Fruit fly (Drosophila melanogaster) whole organism, embryonic: ENCODE data around the gene CG11980.

Experiments
- Abd-B ChIP-seq: fragments of 200-800 bp; sonication (Bioruptor generic); optimal IDR thresholded peaks from 2 replicates; lab custom pipeline; 2018; ENCODE audit warnings: missing biosample characterization, mild to moderate bottlenecking, missing genetic modification characterization, moderate library complexity
- CG1024 ChIP-seq: fragments of 200-800 bp; sonication (Bioruptor generic); IDR thresholded peaks from 2 replicates; pipeline ENCODE4 v1.3.6; 2022; ENCODE audit warnings: missing biosample characterization, missing genetic modification characterization
- CG11398 ChIP-seq: fragments of 200-800 bp; sonication (Bioruptor generic); optimal IDR thresholded peaks from 2 replicates; lab custom pipeline; 2016; ENCODE audit warnings: missing biosample characterization, missing genetic modification characterization
- CG12236 ChIP-seq: fragments of 200-800 bp; sonication (Bioruptor generic); optimal IDR thresholded peaks from 2 replicates; lab custom pipeline; 2016; ENCODE audit warnings: missing biosample characterization, missing genetic modification characterization
- CG12659 ChIP-seq: fragments of 200-800 bp; sonication (Bioruptor generic); optimal IDR thresholded peaks from 3 replicates; lab custom pipeline; 2017; ENCODE audit warnings: mild to moderate bottlenecking, missing biosample characterization, missing genetic modification reagents, missing genetic modification characterization
- CG13296 ChIP-seq: fragments of 200-800 bp; sonication (Bioruptor generic); optimal IDR thresholded peaks from 3 replicates; lab custom pipeline; 2018; ENCODE audit warnings: missing biosample characterization, mild to moderate bottlenecking, missing genetic modification characterization
- CG13624 ChIP-seq: fragments of 200-800 bp; sonication (Bioruptor generic); optimal IDR thresholded peaks from 2 replicates; lab custom pipeline; 2016; ENCODE audit warnings: missing biosample characterization, missing genetic modification characterization
- CG13894 ChIP-seq: fragments of 200-800 bp; sonication (Bioruptor generic); optimal IDR thresholded peaks from 3 replicates; lab custom pipeline; 2018; ENCODE audit warnings: missing biosample characterization, mild to moderate bottlenecking, missing genetic modification characterization, moderate library complexity
- CG14050 ChIP-seq: fragments of 200-800 bp; sonication (Bioruptor generic); IDR thresholded peaks from 3 replicates; pipeline ENCODE4 v1.3.6; 2022; ENCODE audit warnings: missing biosample characterization, missing genetic modification characterization
- CG14710 ChIP-seq: fragments of 200-800 bp; sonication (Bioruptor generic); optimal IDR thresholded peaks from 3 replicates; lab custom pipeline; 2019; ENCODE audit warnings: missing biosample characterization, mild to moderate bottlenecking, missing genetic modification characterization, moderate library complexity
- CG15479 ChIP-seq: fragments of 200-800 bp; sonication (Bioruptor generic); optimal IDR thresholded peaks from 3 replicates; lab custom pipeline; 2019; ENCODE audit warnings: missing biosample characterization, mild to moderate bottlenecking, missing genetic modification characterization, moderate library complexity
- CG1602 ChIP-seq: fragments of 200-800 bp; sonication (Bioruptor generic); optimal IDR thresholded peaks from 3 replicates; lab custom pipeline; 2016; ENCODE audit warnings: missing biosample characterization, missing genetic modification characterization
- CG18599 ChIP-seq: fragments of 200-800 bp; sonication (Bioruptor generic); optimal IDR thresholded peaks from 3 replicates; lab custom pipeline; 2017; ENCODE audit warnings: missing biosample characterization, missing genetic modification characterization, mild to moderate bottlenecking, moderate library complexity, missing genetic modification reagents
- CG30020 ChIP-seq: fragments of 200-800 bp; optimal IDR thresholded peaks from 2 replicates; lab custom pipeline; 2019; ENCODE audit warnings: missing biosample characterization, mild to moderate bottlenecking, missing genetic modification characterization, moderate library complexity
- CG34224 ChIP-seq: fragments of 200-800 bp; sonication (Bioruptor generic); IDR thresholded peaks from 3 replicates; pipeline ENCODE4 v1.3.6; 2022; ENCODE audit warnings: missing biosample characterization, missing genetic modification characterization; ENCODE audit not compliant: partially characterized antibody
- CG4617 ChIP-seq: fragments of 200-800 bp; sonication (Bioruptor generic); optimal IDR thresholded peaks from 3 replicates; lab custom pipeline; 2016; ENCODE audit warnings: missing biosample characterization, missing genetic modification characterization, borderline replicate concordance
- CG5953 ChIP-seq: fragments of 200-800 bp; sonication (Bioruptor generic); IDR thresholded peaks from 2 replicates; pipeline ENCODE4 v1.3.6; 2022; ENCODE audit warnings: missing biosample characterization, missing genetic modification characterization
- CG6272 ChIP-seq: fragments of 200-800 bp; sonication (Bioruptor generic); IDR thresholded peaks from 2 replicates; pipeline ENCODE4 v1.3.6; 2022; ENCODE audit warnings: missing biosample characterization, missing genetic modification characterization
- CG6683 ChIP-seq: fragments of 200-800 bp; sonication (Bioruptor generic); optimal IDR thresholded peaks from 2 replicates; lab custom pipeline; 2017; ENCODE audit warnings: missing biosample characterization, mild to moderate bottlenecking, missing genetic modification characterization, missing genetic modification reagents
- CG7556 ChIP-seq: fragments of 200-800 bp; sonication (Bioruptor generic); optimal IDR thresholded peaks from 2 replicates; lab custom pipeline; 2017; ENCODE audit warnings: missing biosample characterization, mild to moderate bottlenecking, missing genetic modification characterization
- CG7963 ChIP-seq: fragments of 200-800 bp; sonication (Bioruptor generic); IDR thresholded peaks from 3 replicates; pipeline ENCODE4 v1.3.6; 2022; ENCODE audit warnings: missing biosample characterization, missing genetic modification characterization; ENCODE audit not compliant: partially characterized antibody
- CkIIα-i1 ChIP-seq: fragments of 200-800 bp; sonication (Bioruptor generic); IDR thresholded peaks from 2 replicates; pipeline ENCODE4 v1.3.6; 2022; ENCODE audit warnings: missing biosample characterization, missing genetic modification characterization
- D19A ChIP-seq: fragments of 200-800 bp; optimal IDR thresholded peaks from 3 replicates; lab custom pipeline; 2019; ENCODE audit warnings: missing biosample characterization, mild to moderate bottlenecking, missing genetic modification characterization, moderate library complexity
- Dip3 ChIP-seq: fragments of 200-800 bp; sonication (Bioruptor generic); optimal IDR thresholded peaks from 3 replicates; lab custom pipeline; 2016; ENCODE audit warnings: missing biosample characterization, missing genetic modification characterization
- E2f1 ChIP-seq: fragments of 200-800 bp; sonication (Bioruptor generic); IDR thresholded peaks from 2 replicates; pipeline ENCODE4 v1.3.6; 2022; ENCODE audit warnings: missing biosample characterization, missing genetic modification characterization
- Eip74EF ChIP-seq, 2 experiments: fragments of 200-800 bp in 1 of 2; fragments of >200 bp in 1 of 2; sonication (Bioruptor generic) in 1 of 2; optimal IDR thresholded peaks; 2 replicates each; lab custom pipeline; 2017 to 2019; ENCODE audit warnings: missing biosample characterization in 2 of 2, missing genetic modification characterization in 2 of 2, mild to moderate bottlenecking in 1 of 2, moderate library complexity in 1 of 2
- HLH3B ChIP-seq: fragments of 200-800 bp; sonication (Bioruptor generic); IDR thresholded peaks from 2 replicates; pipeline ENCODE4 v1.3.6; 2022; ENCODE audit warnings: missing biosample characterization, missing genetic modification characterization
- Hey ChIP-seq: fragments of 200-800 bp; sonication (Bioruptor generic); optimal IDR thresholded peaks from 3 replicates; lab custom pipeline; 2018; ENCODE audit warnings: missing biosample characterization, mild to moderate bottlenecking, missing genetic modification characterization
- Lhr ChIP-seq: fragments of 200-800 bp; sonication (Bioruptor generic); optimal IDR thresholded peaks from 3 replicates; lab custom pipeline; 2017; ENCODE audit warnings: mild to moderate bottlenecking, missing biosample characterization, missing genetic modification reagents, missing genetic modification characterization
- Mrtf ChIP-seq: fragments of 200-800 bp; sonication (Bioruptor generic); IDR thresholded peaks from 3 replicates; pipeline ENCODE4 v1.3.6; 2022; ENCODE audit warnings: missing biosample characterization, missing genetic modification characterization
- Neu2 ChIP-seq: fragments of 200-800 bp; sonication (Bioruptor generic); optimal IDR thresholded peaks from 3 replicates; lab custom pipeline; 2016; ENCODE audit warnings: missing biosample characterization, missing genetic modification characterization, borderline replicate concordance
- Sry-δ ChIP-seq: fragments of 200-800 bp; sonication (Bioruptor generic); optimal IDR thresholded peaks from 2 replicates; lab custom pipeline; 2016; ENCODE audit warnings: missing biosample characterization, missing genetic modification characterization
- Usf ChIP-seq: fragments of 200-800 bp; sonication (Bioruptor generic); optimal IDR thresholded peaks from 2 replicates; lab custom pipeline; 2017; ENCODE audit warnings: missing genotype, missing biosample characterization, missing genetic modification characterization
- Xbp1 ChIP-seq: fragments of 200-800 bp; sonication (Bioruptor generic); optimal IDR thresholded peaks from 3 replicates; lab custom pipeline; 2016; ENCODE audit warnings: missing biosample characterization, mild to moderate bottlenecking, missing genetic modification characterization
- aop ChIP-seq: fragments of 200-800 bp; sonication (Bioruptor generic); IDR thresholded peaks from 2 replicates; pipeline ENCODE4 v1.3.6; 2022; ENCODE audit warnings: missing biosample characterization, missing genetic modification characterization
- ap ChIP-seq: fragments of 200-800 bp; sonication (Bioruptor generic); IDR thresholded peaks from 2 replicates; pipeline ENCODE4 v1.3.6; 2022; ENCODE audit warnings: missing biosample characterization, missing genetic modification characterization
- bbx ChIP-seq: fragments of 200-800 bp; sonication (Bioruptor generic); IDR thresholded peaks from 2 replicates; pipeline ENCODE4 v1.3.6; 2022; ENCODE audit warnings: missing biosample characterization, missing genetic modification characterization; ENCODE audit not compliant: partially characterized antibody
- btn ChIP-seq: fragments of 200-800 bp; sonication (Bioruptor generic); optimal IDR thresholded peaks from 2 replicates; lab custom pipeline; 2016; ENCODE audit warnings: missing biosample characterization, missing genetic modification characterization
- chif ChIP-seq, 2 experiments: fragments of 200-800 bp; sonication (Bioruptor generic); optimal IDR thresholded peaks; 3 replicates each; lab custom pipeline; 2016; ENCODE audit warnings: missing biosample characterization in 2 of 2, missing genetic modification characterization in 2 of 2
- exex ChIP-seq: fragments of 200-800 bp; sonication (Bioruptor generic); optimal IDR thresholded peaks from 4 replicates; lab custom pipeline; 2018; ENCODE audit warnings: missing biosample characterization, mild to moderate bottlenecking, missing genetic modification characterization, moderate library complexity
- lmd ChIP-seq: fragments of 200-800 bp; sonication (Bioruptor generic); IDR thresholded peaks from 2 replicates; pipeline ENCODE4 v1.3.6; 2022; ENCODE audit warnings: missing biosample characterization, missing genetic modification characterization
- mam ChIP-seq: fragments of 200-800 bp; sonication (Bioruptor generic); optimal IDR thresholded peaks from 3 replicates; lab custom pipeline; 2016; ENCODE audit warnings: missing biosample characterization, missing genetic modification characterization
- mld ChIP-seq: fragments of 200-800 bp; sonication (Bioruptor generic); IDR thresholded peaks from 3 replicates; pipeline ENCODE4 v1.3.6; 2022; ENCODE audit warnings: missing biosample characterization, missing genetic modification characterization; ENCODE audit not compliant: partially characterized antibody
- pb ChIP-seq: fragments of 200-800 bp; sonication (Bioruptor generic); optimal IDR thresholded peaks from 3 replicates; lab custom pipeline; 2016; ENCODE audit warnings: missing biosample characterization, missing genetic modification characterization
- pros ChIP-seq: fragments of 200-800 bp; sonication (Bioruptor generic); optimal IDR thresholded peaks from 3 replicates; lab custom pipeline; 2019; ENCODE audit warnings: missing biosample characterization, mild to moderate bottlenecking, missing genetic modification characterization, moderate library complexity
- salm ChIP-seq: fragments of 200-800 bp; sonication (Bioruptor generic); optimal IDR thresholded peaks from 2 replicates; lab custom pipeline; 2018; ENCODE audit warnings: missing biosample characterization, mild to moderate bottlenecking, missing genetic modification characterization
- sc ChIP-seq, 3 experiments: fragments of >200 bp in 2 of 3; fragments of 200-800 bp in 1 of 3; sonication (Bioruptor generic) in 1 of 3; optimal IDR thresholded peaks; 2 replicates in 2 of 3; 3 replicates in 1 of 3; lab custom pipeline; 2017; ENCODE audit warnings: mild to moderate bottlenecking in 1 of 3, missing biosample characterization in 1 of 3, missing genetic modification characterization in 1 of 3, missing genetic modification reagents in 1 of 3
- vfl ChIP-seq: fragments of 200-800 bp; sonication (Bioruptor generic); optimal IDR thresholded peaks from 2 replicates; lab custom pipeline; 2016; ENCODE audit warnings: missing biosample characterization, missing genetic modification characterization
- vvl ChIP-seq: fragments of 200-800 bp; sonication (Bioruptor generic); IDR thresholded peaks from 2 replicates; pipeline ENCODE4 v1.3.6; 2022; ENCODE audit warnings: missing biosample characterization, missing genetic modification characterization

The CG11980 gene

dm6 chr3R:8963756-8964342 is 40.0 kb upstream of the CG11980 start (continued):
- TF ChIP-seq Abd-B = no peak
- TF ChIP-seq CG11398 (GFP tag; lab: Kevin White, UChicago) = no peak
- no peak for TF ChIP-seq mld (GFP tag; lab: Robert Waterston, UW)
- TF ChIP-seq CG7556 (GFP tag; lab: Kevin White, UChicago) = peak; percentile 4
- TF ChIP-seq Sry-δ = no peak
- TF ChIP-seq CG6272 (GFP tag; lab: Robert Waterston, UW) = no peak
- TF ChIP-seq CG18599 (GFP tag; lab: Kevin White, UChicago) = no peak
- TF ChIP-seq Eip74EF (GFP tag; optimal IDR thresholded peaks at IDR 0.05; lab: Kevin White, UChicago) = peak in 1 of 2 experiments; percentile 14
- TF ChIP-seq Lhr (GFP tag; lab: Kevin White, UChicago) = no peak
- TF ChIP-seq Hey (tag; lab: Kevin White, UChicago) = no peak
- TF ChIP-seq Dip3 = no peak
- no peak for TF ChIP-seq exex (tag; lab: Kevin White, UChicago)
- TF ChIP-seq CG13296 (GFP tag; lab: Kevin White, UChicago) = no peak
- TF ChIP-seq CG15479 = no peak
- TF ChIP-seq CG14050 (GFP tag; lab: Robert Waterston, UW) = no peak
- TF ChIP-seq Neu2 (GFP tag; lab: Kevin White, UChicago) = no peak
- TF ChIP-seq vfl (GFP tag; lab: Kevin White, UChicago) = no peak
- no peak for TF ChIP-seq pros
- no peak for TF ChIP-seq btn (GFP tag; lab: Kevin White, UChicago)
- peak; percentile 30 for TF ChIP-seq D19A
- no peak for TF ChIP-seq CG1602 (GFP tag; lab: Kevin White, UChicago)
- no peak for TF ChIP-seq ap
- TF ChIP-seq CG1024 (GFP tag; lab: Robert Waterston, UW) = no peak
- TF ChIP-seq CG4617 (GFP tag; lab: Kevin White, UChicago) = no peak
- no peak for TF ChIP-seq CkIIα-i1 (GFP tag; lab: Robert Waterston, UW)
- TF ChIP-seq vvl (GFP tag; lab: Robert Waterston, UW) = peak; percentile 74
- no peak for TF ChIP-seq CG12659 (GFP tag; lab: Kevin White, UChicago)
- 0 out of 2 replicates have a peak, but pooled peaks have one; percentile 17 for TF ChIP-seq lmd (GFP tag; lab: Robert Waterston, UW)
- no peak for TF ChIP-seq CG13894 (tag; lab: Kevin White, UChicago)
- no peak for TF ChIP-seq CG34224 (GFP tag; lab: Robert Waterston, UW)
- TF ChIP-seq CG13624 (GFP tag; lab: Kevin White, UChicago) = no peak
- peak; percentile 32 for TF ChIP-seq Xbp1 (GFP tag; lab: Kevin White, UChicago)
- no peak for TF ChIP-seq sc (optimal IDR thresholded peaks at IDR 0.05; lab: Kevin White, UChicago)
- peak; percentile 19 for TF ChIP-seq sc (GFP tag; optimal IDR thresholded peaks at IDR 0.05; lab: Kevin White, UChicago)
- TF ChIP-seq CG5953 (GFP tag; lab: Robert Waterston, UW) = peak; percentile 51; the same call in 1 of the 2 replicates
- TF ChIP-seq E2f1 (GFP tag; lab: Robert Waterston, UW) = 0 out of 2 replicates have a peak, but pooled peaks have one; percentile 8
- no peak for TF ChIP-seq bbx
- TF ChIP-seq Mrtf (GFP tag; lab: Robert Waterston, UW) = no peak
- no peak for TF ChIP-seq CG14710 (tag; lab: Kevin White, UChicago)
- TF ChIP-seq CG7963 (GFP tag; lab: Robert Waterston, UW) = no peak
- peak; percentile 65 for TF ChIP-seq HLH3B (GFP tag; lab: Robert Waterston, UW)
- no peak for TF ChIP-seq chif (GFP tag; optimal IDR thresholded peaks at IDR 0.05; lab: Kevin White, UChicago)
- no peak for TF ChIP-seq CG12236 (GFP tag; lab: Kevin White, UChicago)
- TF ChIP-seq CG30020 (tag; lab: Kevin White, UChicago) = no peak
- TF ChIP-seq CG6683 (GFP tag; lab: Kevin White, UChicago) = no peak
- TF ChIP-seq mam (GFP tag; lab: Kevin White, UChicago) = no peak
- no peak for TF ChIP-seq aop (GFP tag; lab: Robert Waterston, UW)
- TF ChIP-seq salm = peak; percentile 4
- TF ChIP-seq Usf (GFP tag; lab: Kevin White, UChicago) = no peak
- no peak for TF ChIP-seq pb (GFP tag; lab: Kevin White, UChicago)
